Fruit fly (Drosophila melanogaster) whole organism, adult: ENCODE data around the gene Rbp.

Experiments
- CG11617 ChIP-seq: fragments of 200-800 bp; sonication (Bioruptor generic); optimal IDR thresholded peaks from 2 replicates; lab custom pipeline; 2017; ENCODE audit warnings: mild to moderate bottlenecking, missing biosample characterization, missing genetic modification reagents, missing genetic modification characterization
- CG12768 ChIP-seq: fragments of 200-800 bp; sonication (Bioruptor generic); optimal IDR thresholded peaks from 2 replicates; lab custom pipeline; 2017; ENCODE audit warnings: missing biosample characterization, missing genetic modification characterization, mild to moderate bottlenecking, moderate library complexity, missing genetic modification reagents
- CG14711 ChIP-seq: fragments of 200-800 bp; sonication (Bioruptor generic); optimal IDR thresholded peaks from 2 replicates; lab custom pipeline; 2018; ENCODE audit warnings: missing biosample characterization, mild to moderate bottlenecking, missing genetic modification characterization, moderate library complexity
- CG1620 ChIP-seq: fragments of 200-800 bp; sonication (Bioruptor generic); optimal IDR thresholded peaks from 2 replicates; lab custom pipeline; 2016; ENCODE audit warnings: missing biosample characterization, missing genetic modification characterization
- CG33017 ChIP-seq: fragments of 200-800 bp; sonication (Bioruptor generic); optimal IDR thresholded peaks from 2 replicates; lab custom pipeline; 2018; ENCODE audit warnings: missing biosample characterization, mild to moderate bottlenecking, missing genetic modification characterization, moderate library complexity
- CG5204 ChIP-seq: fragments of 200-800 bp; sonication (Bioruptor generic); optimal IDR thresholded peaks from 2 replicates; lab custom pipeline; 2016; ENCODE audit warnings: missing biosample characterization, missing genetic modification characterization
- CG7045 ChIP-seq: fragments of 200-800 bp; sonication (Bioruptor generic); optimal IDR thresholded peaks from 2 replicates; lab custom pipeline; 2017; ENCODE audit warnings: missing biosample characterization, mild to moderate bottlenecking, missing genetic modification characterization
- CG7101 ChIP-seq: fragments of 200-800 bp; sonication (Bioruptor generic); optimal IDR thresholded peaks from 2 replicates; lab custom pipeline; 2018; ENCODE audit warnings: missing biosample characterization, mild to moderate bottlenecking, missing genetic modification characterization, moderate library complexity
- Clk ChIP-seq: fragments of 200-800 bp; sonication (Bioruptor generic); optimal IDR thresholded peaks from 2 replicates; lab custom pipeline; 2017; ENCODE audit warnings: missing biosample characterization, missing genetic modification characterization
- Crg-1 ChIP-seq: fragments of 200-800 bp; sonication (Bioruptor generic); optimal IDR thresholded peaks from 2 replicates; lab custom pipeline; 2016; ENCODE audit warnings: missing biosample characterization, missing genetic modification characterization
- Hr96 ChIP-seq: fragments of 200-800 bp; sonication (Bioruptor generic); optimal IDR thresholded peaks from 2 replicates; lab custom pipeline; 2016; ENCODE audit warnings: missing biosample characterization, missing genetic modification characterization
- Mnt ChIP-seq: fragments of 200-800 bp; sonication (Bioruptor generic); optimal IDR thresholded peaks from 2 replicates; lab custom pipeline; 2016; ENCODE audit warnings: missing biosample characterization, mild to moderate bottlenecking, missing genetic modification characterization
- bab1 ChIP-seq: fragments of 200-800 bp; sonication (Bioruptor generic); optimal IDR thresholded peaks from 3 replicates; lab custom pipeline; 2019; ENCODE audit warnings: missing biosample characterization, mild to moderate bottlenecking, missing genetic modification characterization, moderate library complexity
- cic ChIP-seq: fragments of 200-800 bp; sonication (Bioruptor generic); optimal IDR thresholded peaks from 2 replicates; lab custom pipeline; 2017; ENCODE audit warnings: missing biosample characterization, mild to moderate bottlenecking, missing genetic modification characterization, moderate library complexity
- cnc ChIP-seq, 2 experiments: fragments of >200 bp; optimal IDR thresholded peaks; 2 replicates each; lab custom pipeline; 2017
- kay ChIP-seq: fragments of 200-800 bp; sonication (Bioruptor generic); peaks from one replicate; lab custom pipeline; 2016; ENCODE audit warnings: missing biosample characterization, missing genetic modification characterization, borderline replicate concordance
- ovo ChIP-seq: fragments of 200-800 bp; sonication (Bioruptor generic); optimal IDR thresholded peaks from 2 replicates; lab custom pipeline; 2016; ENCODE audit warnings: missing biosample characterization, missing genetic modification characterization
- pad ChIP-seq: fragments of 200-800 bp; sonication (Bioruptor generic); optimal IDR thresholded peaks from 3 replicates; lab custom pipeline; 2017; ENCODE audit warnings: missing biosample characterization, missing genetic modification characterization, mild to moderate bottlenecking, moderate library complexity, missing genetic modification reagents
- tj ChIP-seq: fragments of 200-800 bp; sonication (Bioruptor generic); optimal IDR thresholded peaks from 3 replicates; lab custom pipeline; 2017; ENCODE audit warnings: missing biosample characterization, mild to moderate bottlenecking, missing genetic modification characterization, moderate library complexity
- toe ChIP-seq: fragments of 200-800 bp; sonication (Bioruptor generic); optimal IDR thresholded peaks from 2 replicates; lab custom pipeline; 2016; ENCODE audit warnings: missing biosample characterization, missing genetic modification characterization

The Rbp gene

DNA sequence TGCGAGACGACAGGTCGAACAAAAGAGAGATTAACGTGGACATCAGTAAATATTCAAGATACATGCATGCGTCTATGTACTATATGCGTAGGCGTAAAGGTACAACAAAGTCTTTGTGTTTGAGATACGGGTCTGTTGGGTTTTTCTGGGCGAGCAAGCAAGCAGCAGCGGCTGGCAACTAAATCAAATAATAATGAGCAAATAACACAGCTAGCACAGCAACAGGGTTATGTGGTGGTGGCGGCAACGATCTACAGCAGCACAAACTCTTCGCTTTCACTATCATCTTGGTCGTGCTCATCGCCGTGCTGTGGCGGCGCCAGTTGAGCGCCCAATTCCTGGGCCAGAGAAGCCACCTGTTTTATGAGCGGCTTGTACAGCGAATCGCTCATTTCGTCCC is 20.4 kb upstream of the Rbp start:
- TF ChIP-seq tj: no peak
- no peak for TF ChIP-seq Hr96 (GFP tag; lab: Kevin White, UChicago)
- no peak for TF ChIP-seq CG11617 (GFP tag; lab: Kevin White, UChicago)
- no peak for TF ChIP-seq CG33017 (tag; lab: Kevin White, UChicago)
- no peak for TF ChIP-seq cnc (optimal IDR thresholded peaks at IDR 0.05; lab: Kevin White, UChicago)

DNA sequence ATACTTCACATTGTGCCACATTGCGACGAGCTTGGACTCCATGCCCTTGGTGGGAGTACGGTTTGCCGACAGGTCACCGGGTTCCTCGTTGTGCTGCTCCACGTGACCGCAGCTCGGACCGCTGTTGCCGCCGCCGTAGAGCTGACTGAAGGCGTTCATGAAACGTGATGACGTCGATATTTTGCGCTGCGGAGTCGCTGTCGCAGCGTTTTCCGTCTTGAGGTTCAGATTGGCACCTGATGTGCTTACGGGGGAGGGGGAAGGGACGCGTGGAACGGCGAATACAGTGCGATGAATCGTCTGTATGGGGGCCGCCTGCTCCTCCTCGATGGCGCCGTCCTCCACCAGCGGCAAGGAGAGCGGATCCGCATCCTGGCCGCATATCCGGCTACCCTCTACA is 18.3 kb upstream of the Rbp start:
- TF ChIP-seq tj (peak; percentile 100), Mnt (GFP tag; lab: Kevin White, UChicago) (peak; percentile 10), toe (no peak), ovo (GFP tag; lab: Kevin White, UChicago) (no peak)

DNA sequence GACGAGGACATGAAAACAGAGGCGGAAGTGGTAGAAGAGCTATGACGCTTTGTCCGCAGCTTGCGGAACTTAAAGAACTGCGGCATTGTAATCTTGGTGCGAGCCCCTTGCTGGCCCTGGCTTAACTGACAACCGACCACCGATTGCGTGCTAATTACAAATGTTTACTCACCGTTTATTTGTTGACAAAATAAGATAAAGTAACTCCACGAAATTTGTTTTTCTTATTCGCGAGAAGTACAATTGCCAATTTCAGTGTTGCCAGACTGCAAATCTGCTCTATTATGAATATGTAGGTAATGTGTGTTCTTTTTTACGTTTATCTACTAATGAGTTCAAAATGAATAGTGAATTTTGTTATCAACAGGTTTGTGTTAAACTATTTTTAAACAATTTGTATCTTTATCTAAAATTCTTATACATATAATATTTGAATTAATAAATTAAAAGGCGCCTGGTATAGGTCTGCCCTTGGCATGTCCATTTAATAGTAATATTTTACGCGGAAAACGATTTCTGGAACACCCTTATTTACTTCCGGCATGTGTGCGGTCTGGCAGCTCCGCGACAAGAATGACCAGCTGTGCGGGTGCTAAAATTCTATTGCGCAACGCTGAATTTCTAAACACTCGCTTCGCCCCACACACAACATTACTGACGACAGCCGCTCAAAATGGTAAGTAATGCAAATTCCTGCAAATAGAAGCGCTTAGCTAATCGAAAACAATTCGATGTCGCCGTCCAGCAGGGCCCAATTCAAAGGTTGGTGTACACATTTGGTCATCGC is 17.6 kb upstream of the Rbp start, which contains the start of the genes Atg4b and Hibch:
Gene Atg4b, minus strand, starts transcription at position 280 of the 787 bp plus-strand sequence.
Gene Hibch, plus strand, starts transcription at position 585 of the 787 bp plus-strand sequence.
- TF ChIP-seq Hr96 (GFP tag; lab: Kevin White, UChicago) (no peak), Clk (GFP tag; lab: Kevin White, UChicago) (peak; percentile 79), CG7045 (GFP tag; lab: Kevin White, UChicago) (peak; percentile 83), toe (no peak), CG5204 (GFP tag; lab: Kevin White, UChicago) (no peak), tj (no peak), ovo (GFP tag; lab: Kevin White, UChicago) (peak; percentile 67), cic (peak; percentile 76), CG11617 (GFP tag; lab: Kevin White, UChicago) (peak; percentile 86), Mnt (GFP tag; lab: Kevin White, UChicago) (peak; percentile 63), CG33017 (tag; lab: Kevin White, UChicago) (peak; percentile 77), CG12768 (peak; percentile 90), CG1620 (peak; percentile 67), cnc (optimal IDR thresholded peaks at IDR 0.05; lab: Kevin White, UChicago) (no peak), pad (peak; percentile 79), Crg-1 (GFP tag; lab: Kevin White, UChicago) (peak; percentile 79), CG7101 (tag; lab: Kevin White, UChicago) (peak; percentile 88), bab1 (GFP tag; lab: Kevin White, UChicago) (peak; percentile 88), CG14711 (peak; percentile 84), kay (GFP tag; lab: Kevin White, UChicago) (no peak)

DNA sequence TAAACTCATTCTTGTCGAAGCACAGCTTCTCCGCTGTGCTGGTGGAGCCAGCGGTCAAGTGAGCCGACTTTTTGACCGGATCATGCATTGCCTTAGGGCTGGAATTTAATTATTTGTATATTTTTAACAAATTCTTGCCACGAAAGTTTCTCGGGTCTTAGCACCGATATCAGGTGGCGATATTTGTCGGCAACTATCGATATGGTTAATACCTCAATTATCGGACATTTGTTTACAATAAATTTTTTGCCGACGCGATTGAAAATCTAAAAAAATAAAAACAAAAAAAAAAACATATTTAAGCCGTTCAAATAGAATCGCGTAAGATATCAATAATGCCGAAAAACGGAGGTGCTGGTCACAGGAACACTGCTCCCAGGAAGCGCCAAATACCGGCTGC is 12.9 kb upstream of the Rbp start, which contains the start of the genes Cog2 and Trax:
Gene Cog2, minus strand, starts transcription at position 168 of the 400 bp plus-strand sequence.
Gene Trax, plus strand, starts transcription at position 203 of the 400 bp plus-strand sequence.
- TF ChIP-seq bab1 (GFP tag; lab: Kevin White, UChicago): peak; percentile 19
- TF ChIP-seq tj: peak; percentile 80
- TF ChIP-seq CG14711: no peak

DNA sequence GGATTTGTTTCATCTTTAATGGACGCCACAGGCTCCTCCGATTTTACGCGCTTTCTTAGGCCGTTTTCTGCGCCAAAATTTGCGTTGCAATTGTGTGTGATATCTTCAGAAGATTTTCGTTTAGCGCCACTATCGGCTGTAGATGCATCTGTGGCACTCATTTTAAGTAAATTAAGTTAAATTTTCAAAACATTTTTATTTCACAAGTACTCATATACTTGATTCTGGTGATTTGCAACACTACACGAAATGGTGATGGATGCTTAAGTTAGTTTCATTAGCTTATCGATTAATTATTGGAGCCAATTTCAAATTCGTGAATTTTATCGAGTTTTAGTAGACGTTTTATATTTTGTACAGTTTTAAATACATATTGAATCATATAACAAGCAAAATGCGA is 10.8 kb upstream of the Rbp start, which contains the start of gene CG6171:
Gene CG6171, minus strand, starts transcription at position 250 of the 400 bp plus-strand sequence.
- TF ChIP-seq tj (no peak), CG11617 (GFP tag; lab: Kevin White, UChicago) (no peak), bab1 (GFP tag; lab: Kevin White, UChicago) (peak; percentile 46), cic (no peak), CG7101 (tag; lab: Kevin White, UChicago) (peak; percentile 44), CG7045 (GFP tag; lab: Kevin White, UChicago) (no peak), Clk (GFP tag; lab: Kevin White, UChicago) (no peak), Mnt (GFP tag; lab: Kevin White, UChicago) (peak; percentile 9), cnc (optimal IDR thresholded peaks at IDR 0.05; lab: Kevin White, UChicago) (no peak), Crg-1 (GFP tag; lab: Kevin White, UChicago) (peak; percentile 17), CG12768 (no peak), toe (no peak), ovo (GFP tag; lab: Kevin White, UChicago) (no peak), Hr96 (GFP tag; lab: Kevin White, UChicago) (no peak), CG5204 (GFP tag; lab: Kevin White, UChicago) (no peak), CG14711 (peak; percentile 38), CG33017 (tag; lab: Kevin White, UChicago) (no peak), CG1620 (peak; percentile 41), kay (GFP tag; lab: Kevin White, UChicago) (no peak), pad (no peak)

DNA sequence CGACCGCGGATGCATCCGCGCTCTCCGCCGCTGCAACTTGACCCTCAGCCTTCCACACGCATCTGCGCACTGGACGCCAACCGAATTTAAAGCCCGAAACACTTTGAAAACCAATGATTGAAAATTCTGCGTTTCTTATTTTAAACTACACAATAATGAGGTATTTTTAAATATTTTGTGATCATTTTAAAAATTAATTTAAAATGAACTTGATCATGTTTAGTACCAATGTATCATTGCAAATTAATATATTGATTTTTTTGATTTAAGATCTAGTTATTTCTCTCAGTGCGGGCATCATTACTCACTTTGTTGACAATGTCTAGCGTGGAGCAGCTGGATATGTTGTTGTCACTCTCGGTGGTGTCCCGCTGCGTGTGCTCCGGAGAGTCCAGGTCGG is 7.6 kb upstream of the Rbp start:
- peak; percentile 70 for TF ChIP-seq CG14711
- TF ChIP-seq cic: no peak
- peak; percentile 87 for TF ChIP-seq CG33017 (tag; lab: Kevin White, UChicago)
- peak; percentile 76 for TF ChIP-seq CG7101 (tag; lab: Kevin White, UChicago)
- TF ChIP-seq pad: no peak
- no peak for TF ChIP-seq Crg-1 (GFP tag; lab: Kevin White, UChicago)
- TF ChIP-seq ovo (GFP tag; lab: Kevin White, UChicago): no peak
- no peak for TF ChIP-seq Mnt (GFP tag; lab: Kevin White, UChicago)
- no peak for TF ChIP-seq Hr96 (GFP tag; lab: Kevin White, UChicago)
- peak; percentile 67 for TF ChIP-seq CG7045 (GFP tag; lab: Kevin White, UChicago)
- no peak for TF ChIP-seq tj
- peak; percentile 7 for TF ChIP-seq CG12768
